Fruit fly (Drosophila melanogaster) whole organism, embryonic: ENCODE measurements around the gene CG10874.
A peak's percentile ranks its signal among the peaks of the same experiment; 100 is the strongest.

Source experiments
- Asciz ChIP-seq: fragments of 200-800 bp; sonication (Bioruptor generic); optimal IDR thresholded peaks from 2 replicates; lab custom pipeline; 2017; ENCODE audit warnings: missing biosample characterization, mild to moderate bottlenecking, missing genetic modification characterization, missing genetic modification reagents
- Awh ChIP-seq: fragments of 200-800 bp; sonication (Bioruptor generic); IDR thresholded peaks from 2 replicates; pipeline ENCODE4, ENCODE4 v1.3.6; 2022; ENCODE audit warnings: missing biosample characterization, missing genetic modification characterization
- BEAF-32 ChIP-seq: fragments of 200-800 bp; sonication (Bioruptor generic); optimal IDR thresholded peaks from 3 replicates; lab custom pipeline; 2017; ENCODE audit warnings: missing biosample characterization, missing genetic modification characterization, mild to moderate bottlenecking, moderate library complexity, missing genetic modification reagents
- CG10267 ChIP-seq: fragments of 200-800 bp; sonication (Bioruptor generic); optimal IDR thresholded peaks from 2 replicates; lab custom pipeline; 2018; ENCODE audit warnings: missing biosample characterization, mild to moderate bottlenecking, missing genetic modification characterization, moderate library complexity
- CG10462 ChIP-seq: fragments of 200-800 bp; sonication (Bioruptor generic); optimal IDR thresholded peaks from 2 replicates; lab custom pipeline; 2016; ENCODE audit warnings: missing biosample characterization, missing genetic modification characterization
- CG10543 ChIP-seq: fragments of 200-800 bp; sonication (Bioruptor generic); optimal IDR thresholded peaks from 3 replicates; lab custom pipeline; 2017; ENCODE audit warnings: missing biosample characterization, mild to moderate bottlenecking, missing genetic modification characterization, moderate library complexity
- CG10979 ChIP-seq: fragments of 200-800 bp; sonication (Bioruptor generic); optimal IDR thresholded peaks from 2 replicates; lab custom pipeline; 2018; ENCODE audit warnings: missing biosample characterization, mild to moderate bottlenecking, missing genetic modification characterization, moderate library complexity
- CG11723 ChIP-seq: fragments of 200-800 bp; sonication (Bioruptor generic); optimal IDR thresholded peaks from 2 replicates; lab custom pipeline; 2017; ENCODE audit warnings: missing biosample characterization, mild to moderate bottlenecking, missing genetic modification characterization
- CG12155 ChIP-seq: fragments of 200-800 bp; sonication (Bioruptor generic); optimal IDR thresholded peaks from 3 replicates; lab custom pipeline; 2016; ENCODE audit warnings: missing biosample characterization, missing genetic modification characterization
- CG12659 ChIP-seq: fragments of 200-800 bp; sonication (Bioruptor generic); optimal IDR thresholded peaks from 3 replicates; lab custom pipeline; 2017; ENCODE audit warnings: mild to moderate bottlenecking, missing biosample characterization, missing genetic modification reagents, missing genetic modification characterization
- CG12769 ChIP-seq: fragments of 200-800 bp; sonication (Bioruptor generic); optimal IDR thresholded peaks from 2 replicates; lab custom pipeline; 2019; ENCODE audit warnings: missing biosample characterization, mild to moderate bottlenecking, missing genetic modification characterization, moderate library complexity
- CG13894 ChIP-seq: fragments of 200-800 bp; sonication (Bioruptor generic); optimal IDR thresholded peaks from 3 replicates; lab custom pipeline; 2018; ENCODE audit warnings: missing biosample characterization, mild to moderate bottlenecking, missing genetic modification characterization, moderate library complexity
- CG14710 ChIP-seq: fragments of 200-800 bp; sonication (Bioruptor generic); optimal IDR thresholded peaks from 3 replicates; lab custom pipeline; 2019; ENCODE audit warnings: missing biosample characterization, mild to moderate bottlenecking, missing genetic modification characterization, moderate library complexity
- CG15514 ChIP-seq: fragments of 200-800 bp; sonication (Bioruptor generic); optimal IDR thresholded peaks from 3 replicates; lab custom pipeline; 2017; ENCODE audit warnings: missing biosample characterization, missing genetic modification characterization, mild to moderate bottlenecking, moderate library complexity, missing genetic modification reagents
- CG15696 ChIP-seq: fragments of 200-800 bp; sonication (Bioruptor generic); optimal IDR thresholded peaks from 2 replicates; lab custom pipeline; 2019; ENCODE audit warnings: missing biosample characterization, mild to moderate bottlenecking, missing genetic modification characterization, moderate library complexity
- CG1603 ChIP-seq: fragments of 200-800 bp; sonication (Bioruptor generic); optimal IDR thresholded peaks from 2 replicates; lab custom pipeline; 2019; ENCODE audit warnings: missing biosample characterization, mild to moderate bottlenecking, missing genetic modification characterization, moderate library complexity
- CG17186 ChIP-seq: fragments of 200-800 bp; sonication (Bioruptor generic); optimal IDR thresholded peaks from 3 replicates; lab custom pipeline; 2017; ENCODE audit warnings: missing biosample characterization, missing genetic modification reagents, missing genetic modification characterization
- CG17612 ChIP-seq: fragments of 200-800 bp; sonication (Bioruptor generic); IDR thresholded peaks from 2 replicates; pipeline ENCODE4 v1.3.6; 2022; ENCODE audit warnings: missing biosample characterization, missing genetic modification characterization
- CG17829 ChIP-seq: fragments of 200-800 bp; optimal IDR thresholded peaks from 2 replicates; lab custom pipeline; 2019; ENCODE audit warnings: missing biosample characterization, mild to moderate bottlenecking, missing genetic modification characterization, moderate library complexity
- CG18764 ChIP-seq: fragments of 200-800 bp; sonication (Bioruptor generic); optimal IDR thresholded peaks from 3 replicates; lab custom pipeline; 2016; ENCODE audit warnings: missing biosample characterization, missing genetic modification characterization
- CG33213 ChIP-seq: fragments of 200-800 bp; sonication (Bioruptor generic); optimal IDR thresholded peaks from 3 replicates; lab custom pipeline; 2016; ENCODE audit warnings: missing biosample characterization, missing genetic modification characterization
- CG4328 ChIP-seq: fragments of 200-800 bp; sonication (Bioruptor generic); optimal IDR thresholded peaks from 3 replicates; lab custom pipeline; 2017; ENCODE audit warnings: missing biosample characterization, missing genetic modification reagents, missing genetic modification characterization
- CG4730 ChIP-seq: fragments of 200-800 bp; sonication (Bioruptor generic); IDR thresholded peaks from 2 replicates; pipeline ENCODE4 v1.3.6; 2022; ENCODE audit warnings: missing biosample characterization, missing genetic modification characterization
- D19B ChIP-seq: fragments of 200-800 bp; sonication (Bioruptor generic); optimal IDR thresholded peaks from 2 replicates; lab custom pipeline; 2017; ENCODE audit warnings: missing biosample characterization, mild to moderate bottlenecking, missing genetic modification characterization
- Dbx ChIP-seq: fragments of 200-800 bp; sonication (Bioruptor generic); IDR thresholded peaks from 3 replicates; pipeline ENCODE4 v1.3.6; 2022; ENCODE audit warnings: missing biosample characterization, missing genetic modification characterization
- Dp ChIP-seq: fragments of 200-800 bp; sonication (Bioruptor generic); optimal IDR thresholded peaks from 2 replicates; lab custom pipeline; 2018; ENCODE audit warnings: missing biosample characterization, mild to moderate bottlenecking, missing genetic modification characterization, moderate library complexity
- Ets65A ChIP-seq: fragments of 200-800 bp; sonication (Bioruptor generic); peaks from one replicate; lab custom pipeline; 2016; ENCODE audit warnings: missing biosample characterization, missing genetic modification characterization
- Fer1 ChIP-seq: fragments of 200-800 bp; sonication (Bioruptor generic); optimal IDR thresholded peaks from 2 replicates; lab custom pipeline; 2017; ENCODE audit warnings: missing biosample characterization, mild to moderate bottlenecking, missing genetic modification characterization
- HmgD ChIP-seq: fragments of 200-800 bp; sonication (Bioruptor generic); optimal IDR thresholded peaks from 3 replicates; lab custom pipeline; 2016; ENCODE audit warnings: missing biosample characterization, missing genetic modification characterization
- Hmr ChIP-seq: fragments of 200-800 bp; sonication (Bioruptor generic); optimal IDR thresholded peaks from 3 replicates; lab custom pipeline; 2017; ENCODE audit warnings: mild to moderate bottlenecking, missing biosample characterization, missing genetic modification reagents, missing genetic modification characterization
- Hr78 ChIP-seq, 2 experiments: fragments of 200-800 bp in 1 of 2; fragments of >200 bp in 1 of 2; sonication (Bioruptor generic) in 1 of 2; optimal IDR thresholded peaks; 2 replicates each; lab custom pipeline; 2017 to 2019; ENCODE audit warnings: missing biosample characterization in 2 of 2, missing genetic modification characterization in 2 of 2, mild to moderate bottlenecking in 1 of 2, moderate library complexity in 1 of 2
- MESR4 ChIP-seq: fragments of 200-800 bp; sonication (Bioruptor generic); optimal IDR thresholded peaks from 2 replicates; lab custom pipeline; 2018; ENCODE audit warnings: missing biosample characterization, mild to moderate bottlenecking, missing genetic modification characterization, moderate library complexity
- Nf-YB ChIP-seq: fragments of 200-800 bp; sonication (Bioruptor generic); optimal IDR thresholded peaks from 3 replicates; lab custom pipeline; 2019; ENCODE audit warnings: missing biosample characterization, mild to moderate bottlenecking, missing genetic modification characterization, moderate library complexity
- Vsx1 ChIP-seq: fragments of 200-800 bp; sonication (Bioruptor generic); optimal IDR thresholded peaks from 2 replicates; lab custom pipeline; 2017; ENCODE audit warnings: missing biosample characterization, mild to moderate bottlenecking, missing genetic modification characterization, missing genetic modification reagents
- gfzf ChIP-seq: fragments of 200-800 bp; sonication (Bioruptor generic); optimal IDR thresholded peaks from 2 replicates; lab custom pipeline; 2016; ENCODE audit warnings: missing biosample characterization, mild to moderate bottlenecking, missing genetic modification characterization, moderate library complexity
- grau ChIP-seq: fragments of 200-800 bp; optimal IDR thresholded peaks from 3 replicates; lab custom pipeline; 2019; ENCODE audit warnings: missing biosample characterization, mild to moderate bottlenecking, missing genetic modification characterization, moderate library complexity
- gro ChIP-seq: fragments of 200-800 bp; sonication (Bioruptor generic); optimal IDR thresholded peaks from 2 replicates; lab custom pipeline; 2016; ENCODE audit warnings: missing biosample characterization, missing genetic modification characterization
- hb ChIP-seq: fragments of 200-800 bp; sonication (Bioruptor generic); IDR thresholded peaks from 3 replicates; pipeline ENCODE4 v1.3.6; 2022; ENCODE audit warnings: missing biosample characterization, missing genetic modification characterization; ENCODE audit not compliant: partially characterized antibody
- her ChIP-seq: fragments of 200-800 bp; sonication (Bioruptor generic); optimal IDR thresholded peaks from 2 replicates; lab custom pipeline; 2016; ENCODE audit warnings: missing biosample characterization, missing genetic modification characterization
- jumu ChIP-seq: fragments of 200-800 bp; sonication (Bioruptor generic); optimal IDR thresholded peaks from 3 replicates; lab custom pipeline; 2016; ENCODE audit warnings: missing biosample characterization, missing genetic modification characterization
- luna ChIP-seq: fragments of 200-800 bp; sonication (Bioruptor generic); optimal IDR thresholded peaks from 2 replicates; lab custom pipeline; 2016; ENCODE audit warnings: missing biosample characterization, missing genetic modification characterization
- nmo ChIP-seq: fragments of 200-800 bp; sonication (Bioruptor generic); optimal IDR thresholded peaks from 2 replicates; lab custom pipeline; 2018; ENCODE audit warnings: missing biosample characterization, mild to moderate bottlenecking, missing genetic modification characterization, moderate library complexity
- nom ChIP-seq: fragments of 200-800 bp; sonication (Bioruptor generic); optimal IDR thresholded peaks from 2 replicates; lab custom pipeline; 2017; ENCODE audit warnings: missing biosample characterization, missing genetic modification characterization, mild to moderate bottlenecking, moderate library complexity, missing genetic modification reagents
- slou ChIP-seq: fragments of 200-800 bp; sonication (Bioruptor generic); optimal IDR thresholded peaks from 3 replicates; lab custom pipeline; 2016; ENCODE audit warnings: missing biosample characterization, missing genetic modification characterization
- sug ChIP-seq: fragments of 200-800 bp; optimal IDR thresholded peaks from 2 replicates; lab custom pipeline; 2019; ENCODE audit warnings: missing biosample characterization, mild to moderate bottlenecking, missing genetic modification characterization, moderate library complexity
- tna ChIP-seq: fragments of 200-800 bp; sonication (Bioruptor generic); IDR thresholded peaks from 2 replicates; pipeline ENCODE4 v1.3.6; 2022; ENCODE audit warnings: missing biosample characterization, missing genetic modification characterization; ENCODE audit not compliant: partially characterized antibody
- trem ChIP-seq: fragments of 200-800 bp; optimal IDR thresholded peaks from 3 replicates; lab custom pipeline; 2019; ENCODE audit warnings: missing biosample characterization, mild to moderate bottlenecking, missing genetic modification characterization, moderate library complexity
- zen ChIP-seq: fragments of 200-800 bp; sonication (Bioruptor generic); optimal IDR thresholded peaks from 3 replicates; lab custom pipeline; 2018; ENCODE audit warnings: missing biosample characterization, mild to moderate bottlenecking, missing genetic modification characterization, moderate library complexity

Gene CG10874

dm6 chr2L:2192123-2192601 lies at the start of gene CG10874:
Gene CG10874, minus strand, starts transcription at chr2L:2192386.
- TF ChIP-seq D19B (peak; percentile 95), gro (GFP tag; lab: Kevin White, UChicago) (peak; percentile 29), CG4328 (GFP tag; lab: Kevin White, UChicago) (no peak), CG10543 (GFP tag; lab: Kevin White, UChicago) (peak; percentile 3), Awh (GFP tag; lab: Robert Waterston, UW) (no peak), HmgD (GFP tag; lab: Kevin White, UChicago) (peak; percentile 51), CG13894 (tag; lab: Kevin White, UChicago) (peak; percentile 66), CG33213 (peak; percentile 65), BEAF-32 (GFP tag; lab: Kevin White, UChicago) (peak; percentile 67), jumu (GFP tag; lab: Kevin White, UChicago) (no peak), slou (GFP tag; lab: Kevin White, UChicago) (peak; percentile 34), trem (peak; percentile 60), MESR4 (GFP tag; lab: Kevin White, UChicago) (peak; percentile 87), CG15514 (GFP tag; lab: Kevin White, UChicago) (peak; percentile 79), Nf-YB (GFP tag; lab: Kevin White, UChicago) (peak; percentile 6), CG11723 (GFP tag; lab: Kevin White, UChicago) (no peak), CG12769 (peak; percentile 10), Dp (peak; percentile 99), nom (GFP tag; lab: Kevin White, UChicago) (peak; percentile 6), Vsx1 (GFP tag; lab: Kevin White, UChicago) (no peak), CG17612 (GFP tag; lab: Robert Waterston, UW) (no peak), CG14710 (tag; lab: Kevin White, UChicago) (peak; percentile 100), zen (tag; lab: Kevin White, UChicago) (peak; percentile 40), Fer1 (GFP tag; lab: Kevin White, UChicago) (peak; percentile 11), CG10267 (peak; percentile 61), sug (tag; lab: Kevin White, UChicago) (peak; percentile 35), luna (GFP tag; lab: Kevin White, UChicago) (no peak), grau (tag; lab: Kevin White, UChicago) (peak; percentile 10), gfzf (peak; percentile 98), Hr78 (GFP tag; optimal IDR thresholded peaks at IDR 0.05; lab: Kevin White, UChicago) (no peak), CG10979 (tag; lab: Kevin White, UChicago) (peak; percentile 4), Ets65A (GFP tag; lab: Kevin White, UChicago) (peak; percentile 90), Asciz (GFP tag; lab: Kevin White, UChicago) (no peak), Hmr (GFP tag; lab: Kevin White, UChicago) (peak; percentile 55), CG10462 (GFP tag; lab: Kevin White, UChicago) (no peak), CG17186 (peak; percentile 17), CG18764 (GFP tag; lab: Kevin White, UChicago) (peak; percentile 98), hb (GFP tag; lab: Robert Waterston, UW) (no peak), Dbx (GFP tag; lab: Robert Waterston, UW) (no peak), CG12659 (GFP tag; lab: Kevin White, UChicago) (peak; percentile 12), nmo (GFP tag; lab: Kevin White, UChicago) (peak; percentile 56), CG15696 (tag; lab: Kevin White, UChicago) (no peak), tna (GFP tag; lab: Robert Waterston, UW) (no peak), CG17829 (tag; lab: Kevin White, UChicago) (peak; percentile 36), CG12155 (GFP tag; lab: Kevin White, UChicago) (peak; percentile 20), her (GFP tag; lab: Kevin White, UChicago) (peak; percentile 100), CG4730 (no peak), CG1603 (tag; lab: Kevin White, UChicago) (peak; percentile 72)
